Fruit fly (Drosophila melanogaster) Kc167 (cell line): ENCODE results near the gene CG14434.

Experiments used
- Myc ChIP-seq: fragments of >200 bp; optimal IDR thresholded peaks from 2 replicates; lab custom pipeline; 2017; ENCODE audit warnings: missing external identifiers
- Sin3A ChIP-seq: fragments of >200 bp; optimal IDR thresholded peaks from 2 replicates; lab custom pipeline; 2018; ENCODE audit warnings: missing external identifiers
- h ChIP-seq: fragments of >200 bp; optimal IDR thresholded peaks from 3 replicates; lab custom pipeline; 2018; ENCODE audit warnings: missing external identifiers
- insv ChIP-seq: fragments of >200 bp; optimal IDR thresholded peaks from 3 replicates; lab custom pipeline; 2018; ENCODE audit warnings: missing external identifiers
- psq ChIP-seq: fragments of >200 bp; optimal IDR thresholded peaks from 2 replicates; lab custom pipeline; 2017; ENCODE audit warnings: missing external identifiers
- ttk ChIP-seq: sonication (Bioruptor generic); optimal IDR thresholded peaks from 2 replicates; lab custom pipeline; 2017; ENCODE audit warnings: missing external identifiers

The CG14434 gene

dm6 chrX:6868024-6868628 lies 1.1 kb upstream of the CG14434 start:
- TF ChIP-seq Myc (lab: Kevin White, UChicago) (no peak), psq (lab: Kevin White, UChicago) (peak; percentile 38)

dm6 chrX:6866764-6867163 lies 230 bp downstream of the CG14434 start:
- no peak for TF ChIP-seq h (lab: Kevin White, UChicago)
- TF ChIP-seq Myc (lab: Kevin White, UChicago): no peak
- no peak for TF ChIP-seq insv (lab: Kevin White, UChicago)
- TF ChIP-seq Sin3A (lab: Kevin White, UChicago): no peak
- no peak for TF ChIP-seq psq (lab: Kevin White, UChicago)
- no peak for TF ChIP-seq ttk (lab: Kevin White, UChicago)

- TF ChIP-seq ttk (lab: Kevin White, UChicago) (no peak), insv (lab: Kevin White, UChicago) (no peak), Myc (lab: Kevin White, UChicago) (no peak), h (lab: Kevin White, UChicago) (no peak), psq (lab: Kevin White, UChicago) (no peak), Sin3A (lab: Kevin White, UChicago) (no peak)
These were observed 954 bp downstream of the CG14434 start for dm6 chrX:6866040-6866439.

dm6 chrX:6865039-6865438 lies 2.0 kb downstream of the CG14434 start:
- TF ChIP-seq ttk (lab: Kevin White, UChicago): no peak
- no peak for TF ChIP-seq Sin3A (lab: Kevin White, UChicago)
- TF ChIP-seq Myc (lab: Kevin White, UChicago): no peak
- no peak for TF ChIP-seq h (lab: Kevin White, UChicago)
- no peak for TF ChIP-seq insv (lab: Kevin White, UChicago)
- no peak for TF ChIP-seq psq (lab: Kevin White, UChicago)

dm6 chrX:6863289-6863938 lies 3.6 kb downstream of the CG14434 start, which contains the start of gene CG43736:
TSS of gene CG43736 (plus strand) at chrX:6863888.
- TF ChIP-seq Sin3A (lab: Kevin White, UChicago) (no peak), Myc (lab: Kevin White, UChicago) (no peak), h (lab: Kevin White, UChicago) (no peak), psq (lab: Kevin White, UChicago) (no peak), insv (lab: Kevin White, UChicago) (no peak)

dm6 chrX:6862521-6863288 lies 4.3 kb downstream of the CG14434 start:
- TF ChIP-seq insv (lab: Kevin White, UChicago) (no peak), Sin3A (lab: Kevin White, UChicago) (no peak), psq (lab: Kevin White, UChicago) (peak; percentile 52)

- TF ChIP-seq insv (lab: Kevin White, UChicago) (no peak), Sin3A (lab: Kevin White, UChicago) (no peak), psq (lab: Kevin White, UChicago) (no peak), h (lab: Kevin White, UChicago) (no peak), ttk (lab: Kevin White, UChicago) (no peak), Myc (lab: Kevin White, UChicago) (no peak)
These were observed 5.4 kb downstream of the CG14434 start for dm6 chrX:6861523-6862077.

- TF ChIP-seq h (lab: Kevin White, UChicago) (no peak), Myc (lab: Kevin White, UChicago) (no peak), Sin3A (lab: Kevin White, UChicago) (no peak), insv (lab: Kevin White, UChicago) (no peak), psq (lab: Kevin White, UChicago) (no peak), ttk (lab: Kevin White, UChicago) (no peak)
These were observed 6.4 kb downstream of the CG14434 start for dm6 chrX:6860413-6861089.

- no peak for TF ChIP-seq ttk (lab: Kevin White, UChicago)
- TF ChIP-seq Sin3A (lab: Kevin White, UChicago): no peak
- TF ChIP-seq psq (lab: Kevin White, UChicago): no peak
- no peak for TF ChIP-seq insv (lab: Kevin White, UChicago)
These were observed 7.1 kb downstream of the CG14434 start for dm6 chrX:6859756-6860412.

- TF ChIP-seq psq (lab: Kevin White, UChicago) (peak; percentile 69), insv (lab: Kevin White, UChicago) (no peak)
These were observed 7.7 kb downstream of the CG14434 start for dm6 chrX:6859245-6859644.

- TF ChIP-seq psq (lab: Kevin White, UChicago): no peak
- TF ChIP-seq h (lab: Kevin White, UChicago): no peak
- TF ChIP-seq Sin3A (lab: Kevin White, UChicago): no peak
- TF ChIP-seq ttk (lab: Kevin White, UChicago): no peak
- no peak for TF ChIP-seq Myc (lab: Kevin White, UChicago)
- no peak for TF ChIP-seq insv (lab: Kevin White, UChicago)
These were observed 9.3 kb downstream of the CG14434 start for dm6 chrX:6857693-6858092.
